Fruit fly (Drosophila melanogaster) whole organism, embryonic: ENCODE results near the gene Fas2.

ENCODE experiments used
- Atf-2 ChIP-seq: fragments of 200-800 bp; sonication (Bioruptor generic); optimal IDR thresholded peaks from 2 replicates; lab custom pipeline; 2016; ENCODE audit warnings: missing biosample characterization, missing genetic modification characterization
- CG10462 ChIP-seq: fragments of 200-800 bp; sonication (Bioruptor generic); optimal IDR thresholded peaks from 2 replicates; lab custom pipeline; 2016; ENCODE audit warnings: missing biosample characterization, missing genetic modification characterization
- maf-S ChIP-seq: fragments of 200-800 bp; sonication (Bioruptor generic); optimal IDR thresholded peaks from 2 replicates; lab custom pipeline; 2016; ENCODE audit warnings: missing biosample characterization, missing genetic modification characterization
- vfl ChIP-seq: fragments of 200-800 bp; sonication (Bioruptor generic); optimal IDR thresholded peaks from 2 replicates; lab custom pipeline; 2016; ENCODE audit warnings: missing biosample characterization, missing genetic modification characterization

Gene Fas2

dm6 chrX:4089012-4089649, 116.8 kb downstream of the Fas2 start (continued):
- no peak for TF ChIP-seq CG10462 (GFP tag; lab: Kevin White, UChicago)
- no peak for TF ChIP-seq Atf-2 (GFP tag; lab: Kevin White, UChicago)
- no peak for TF ChIP-seq maf-S (GFP tag; lab: Kevin White, UChicago)
- no peak for TF ChIP-seq vfl (GFP tag; lab: Kevin White, UChicago)
